Fruit fly (Drosophila melanogaster): ENCODE data around the gene Dref.

Dref gene

DNA sequence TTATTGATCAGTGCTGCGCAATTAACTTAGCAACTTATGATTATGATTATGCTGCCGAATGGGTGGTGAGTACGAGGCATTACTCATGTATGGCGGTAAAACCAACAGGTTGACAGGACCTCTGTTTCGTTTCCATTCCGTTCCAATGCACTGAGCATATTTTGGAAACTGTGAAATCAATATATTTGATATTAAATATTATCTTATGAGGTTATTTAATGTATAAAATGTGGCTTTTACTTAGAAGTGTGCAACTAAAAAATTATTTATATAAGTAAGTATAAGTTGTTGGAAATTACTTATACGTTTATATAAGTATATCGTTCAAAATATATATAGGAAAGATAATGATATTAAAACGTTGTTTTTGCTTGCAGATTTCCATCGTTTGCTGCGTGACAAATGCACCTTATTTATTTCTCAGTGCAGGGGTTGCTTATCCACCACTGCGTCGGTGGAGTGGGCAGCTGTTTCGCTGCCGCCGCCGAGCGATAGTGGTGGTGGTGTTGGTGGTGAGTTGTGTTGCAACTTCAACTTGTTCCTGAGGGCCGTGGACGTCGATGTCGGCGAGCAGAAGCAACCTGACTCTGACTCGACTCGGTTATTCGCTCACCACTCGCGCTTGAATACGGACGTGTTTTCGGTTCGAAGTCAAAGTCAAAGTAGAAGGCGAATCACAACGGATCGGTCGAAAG, 17.2 kb upstream of the Dref start, which contains the start of gene bib (continued):
- TF ChIP-seq Oaz (GFP tag; IDR thresholded peaks at IDR 0.05): no peak
- TF ChIP-seq CG6813 (GFP tag; optimal IDR thresholded peaks at IDR 0.05): peak; percentile 87
- TF ChIP-seq CG6791 (GFP tag; IDR thresholded peaks at IDR 0.05; ENCODE audit: partially characterized antibody): peak; percentile 43; the same call in 1 of the 3 replicates
- no peak for TF ChIP-seq shn (GFP tag; optimal IDR thresholded peaks at IDR 0.05)
- peak; percentile 18 for TF ChIP-seq jing (GFP tag; optimal IDR thresholded peaks at IDR 0.05)
- TF ChIP-seq maf-S (GFP tag; optimal IDR thresholded peaks at IDR 0.05): peak; percentile 1
- no peak for TF ChIP-seq abd-A (tag; optimal IDR thresholded peaks at IDR 0.05)
- peak; percentile 82 for TF ChIP-seq Meics (GFP tag; optimal IDR thresholded peaks at IDR 0.05)
- TF ChIP-seq CG4820 (GFP tag; optimal IDR thresholded peaks at IDR 0.05): peak; percentile 69
- TF ChIP-seq CG9727 (GFP tag; optimal IDR thresholded peaks at IDR 0.05): peak; percentile 96
- TF ChIP-seq gro (GFP tag; optimal IDR thresholded peaks at IDR 0.05): no peak
- TF ChIP-seq tap (tag; optimal IDR thresholded peaks at IDR 0.05): peak; percentile 73
- peak; percentile 59 for TF ChIP-seq CG32767 (GFP tag; IDR thresholded peaks at IDR 0.05)
- TF ChIP-seq klu (GFP tag; IDR thresholded peaks at IDR 0.05): no peak; the same call in 1 of the 2 replicates
- TF ChIP-seq aop (GFP tag; IDR thresholded peaks at IDR 0.05): no peak
- TF ChIP-seq croc (GFP tag; conservative IDR thresholded peaks at IDR 0.05): peak; percentile 66
- TF ChIP-seq CG10654 (GFP tag; optimal IDR thresholded peaks at IDR 0.05): peak; percentile 71
- no peak for TF ChIP-seq Doc2 (GFP tag; IDR thresholded peaks at IDR 0.05)
- TF ChIP-seq CG32532 (GFP tag; IDR thresholded peaks at IDR 0.05): peak; percentile 66; the same call in 1 of the 2 replicates
- peak; percentile 87 for TF ChIP-seq tio (GFP tag; optimal IDR thresholded peaks at IDR 0.05)
- peak; percentile 87 for TF ChIP-seq Med (GFP tag)
- peak; percentile 57 for TF ChIP-seq CG9215 (GFP tag; IDR thresholded peaks at IDR 0.05)
- no peak for TF ChIP-seq Nf-YA (GFP tag; IDR thresholded peaks at IDR 0.05)
- peak; percentile 35; the same call in 2 of the 3 replicates for TF ChIP-seq B-H1 (GFP tag; IDR thresholded peaks at IDR 0.05)
- peak; percentile 65 for TF ChIP-seq CG6683 (GFP tag; optimal IDR thresholded peaks at IDR 0.05)
- no peak for TF ChIP-seq NK7.1 (GFP tag; optimal IDR thresholded peaks at IDR 0.05)
- peak; percentile 89 for TF ChIP-seq gsb-n (tag; optimal IDR thresholded peaks at IDR 0.05)
- TF ChIP-seq Elba2 (GFP tag; optimal IDR thresholded peaks at IDR 0.05): no peak
- TF ChIP-seq Spps (tag; optimal IDR thresholded peaks at IDR 0.05): peak; percentile 67
- no peak for TF ChIP-seq CG13624 (GFP tag; optimal IDR thresholded peaks at IDR 0.05)
- peak; percentile 30; the same call in 1 of the 3 replicates for TF ChIP-seq zen2 (GFP tag; IDR thresholded peaks at IDR 0.05; ENCODE audit: partially characterized antibody)
- TF ChIP-seq HmgD (GFP tag; optimal IDR thresholded peaks at IDR 0.05): no peak
- no peak for TF ChIP-seq Trl (optimal IDR thresholded peaks at IDR 0.05)
- peak; percentile 24 for TF ChIP-seq Trl (GFP tag; optimal IDR thresholded peaks at IDR 0.05)
- TF ChIP-seq ci (GFP tag; IDR thresholded peaks at IDR 0.05): peak; percentile 78; the same call in 2 of the 3 replicates
- no peak; the same call in 2 of the 3 replicates for TF ChIP-seq gce (GFP tag; IDR thresholded peaks at IDR 0.05)
- TF ChIP-seq CG16815 (GFP tag; optimal IDR thresholded peaks at IDR 0.05): peak; percentile 86
- TF ChIP-seq CG12769 (tag; optimal IDR thresholded peaks at IDR 0.05): no peak
- TF ChIP-seq CG3838 (GFP tag; optimal IDR thresholded peaks at IDR 0.05): peak; percentile 48
- TF ChIP-seq CG17912 (GFP tag; optimal IDR thresholded peaks at IDR 0.05): no peak
- TF ChIP-seq Dad (GFP tag; optimal IDR thresholded peaks at IDR 0.05): peak; percentile 34
- TF ChIP-seq CG30431 (GFP tag; optimal IDR thresholded peaks at IDR 0.05): peak; percentile 82
- no peak for TF ChIP-seq luna (GFP tag; optimal IDR thresholded peaks at IDR 0.05)
- peak; percentile 46; the same call in 1 of the 2 replicates for TF ChIP-seq CG6272 (GFP tag; IDR thresholded peaks at IDR 0.05)
- TF ChIP-seq CG12391 (tag; optimal IDR thresholded peaks at IDR 0.05): peak; percentile 93
- no peak for TF ChIP-seq gsb (GFP tag; IDR thresholded peaks at IDR 0.05)
- TF ChIP-seq unc-4 (GFP tag; IDR thresholded peaks at IDR 0.05; ENCODE audit: partially characterized antibody): no peak
- TF ChIP-seq cato (GFP tag; optimal IDR thresholded peaks at IDR 0.05; ENCODE audit: borderline replicate concordance): peak; percentile 66
- TF ChIP-seq z (GFP tag; IDR thresholded peaks at IDR 0.05): peak; percentile 36; the same call in 1 of the 3 replicates
- no peak for TF ChIP-seq crol (GFP tag; IDR thresholded peaks at IDR 0.05)

Data from whole organism, embryonic.